Worm (Caenorhabditis elegans): Measurements from ENCODE around the gene T10D4.19.

- TF ChIP-seq fkh-10 (GFP tag; optimal IDR thresholded peaks at IDR 0.05) (no peak), hlh-6 (tag; optimal IDR thresholded peaks at IDR 0.05) (no peak), sdc-2 (tag; optimal IDR thresholded peaks at IDR 0.05) (no peak), hlh-15 (tag; optimal IDR thresholded peaks at IDR 0.05) (no peak), nhr-232 (tag; optimal IDR thresholded peaks at IDR 0.05) (no peak), pax-1 (tag; optimal IDR thresholded peaks at IDR 0.05) (no peak), unc-55 (GFP tag; optimal IDR thresholded peaks at IDR 0.05) (no peak), unc-86 (tag; optimal IDR thresholded peaks at IDR 0.05) (no peak), fkh-6 (tag; optimal IDR thresholded peaks at IDR 0.05) (no peak)
These were observed 34.1 kb downstream of the T10D4.19 start for ce11 chrII:3185848-3186247.

All from whole organism, late embryonic.